Worm (Caenorhabditis elegans): Measurements from ENCODE around the gene aqp-4.

DNA sequence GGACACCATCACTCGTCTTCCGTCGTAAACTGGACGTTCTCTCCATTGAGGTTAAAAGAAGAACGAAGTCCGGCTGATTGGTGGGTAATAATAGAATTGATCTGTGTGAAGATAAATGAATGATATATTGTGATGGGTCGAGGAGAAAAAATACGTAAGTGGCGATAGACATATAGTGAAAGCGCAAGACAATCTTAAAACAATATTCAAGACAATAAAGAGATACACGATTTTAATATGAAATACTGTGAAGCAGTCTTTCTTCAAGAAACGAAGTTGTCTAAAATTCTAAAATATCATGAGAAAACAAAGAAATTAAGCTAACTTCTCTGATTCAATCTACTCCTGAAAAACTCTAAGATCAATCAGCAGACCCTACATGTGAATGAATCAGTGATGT is 23.8 kb upstream of the aqp-4 start, which contains the start of gene F40F9.10:
- TF ChIP-seq unc-39 (tag; optimal IDR thresholded peaks at IDR 0.05): no peak
- no peak for TF ChIP-seq sdz-12 (GFP tag; optimal IDR thresholded peaks at IDR 0.05)
- no peak for TF ChIP-seq nhr-77 (tag; optimal IDR thresholded peaks at IDR 0.05)
- no peak for TF ChIP-seq skn-1 (tag; optimal IDR thresholded peaks at IDR 0.05)
- no peak for TF ChIP-seq nhr-237 (tag; optimal IDR thresholded peaks at IDR 0.05)
- TF ChIP-seq ztf-11 (tag; optimal IDR thresholded peaks at IDR 0.05): no peak
- TF ChIP-seq T20F7.1 (GFP tag; optimal IDR thresholded peaks at IDR 0.05): no peak
- no peak for TF ChIP-seq tag-97 (GFP tag; IDR thresholded peaks at IDR 0.05)
- no peak for TF ChIP-seq nhr-28 (tag; optimal IDR thresholded peaks at IDR 0.05)
- TF ChIP-seq hlh-30 (tag; optimal IDR thresholded peaks at IDR 0.05; ENCODE audit: insufficient read depth): no peak
- TF ChIP-seq ZK337.2 (GFP tag; IDR thresholded peaks at IDR 0.05): no peak
- no peak for TF ChIP-seq mdl-1 (tag; optimal IDR thresholded peaks at IDR 0.05)

Data from whole organism, L4 larva.